Fruit fly (Drosophila melanogaster) whole organism, embryonic: ENCODE data around the gene CG8142.

Experiments used
- BtbVII ChIP-seq: fragments of 200-800 bp; sonication (Bioruptor generic); optimal IDR thresholded peaks from 3 replicates; lab custom pipeline; 2017; ENCODE audit warnings: missing biosample characterization, mild to moderate bottlenecking, missing genetic modification characterization
- CG10565 ChIP-seq: fragments of 200-800 bp; sonication (Bioruptor generic); optimal IDR thresholded peaks from 3 replicates; lab custom pipeline; 2016; ENCODE audit warnings: missing biosample characterization, mild to moderate bottlenecking, missing genetic modification characterization
- CG11504 ChIP-seq: fragments of 200-800 bp; sonication (Bioruptor generic); optimal IDR thresholded peaks from 3 replicates; lab custom pipeline; 2019; ENCODE audit warnings: missing biosample characterization, mild to moderate bottlenecking, missing genetic modification characterization, moderate library complexity
- CG11723 ChIP-seq: fragments of 200-800 bp; sonication (Bioruptor generic); optimal IDR thresholded peaks from 2 replicates; lab custom pipeline; 2017; ENCODE audit warnings: missing biosample characterization, mild to moderate bottlenecking, missing genetic modification characterization
- CG13296 ChIP-seq: fragments of 200-800 bp; sonication (Bioruptor generic); optimal IDR thresholded peaks from 3 replicates; lab custom pipeline; 2018; ENCODE audit warnings: missing biosample characterization, mild to moderate bottlenecking, missing genetic modification characterization
- CG15011 ChIP-seq: fragments of 200-800 bp; sonication (Bioruptor generic); optimal IDR thresholded peaks from 3 replicates; lab custom pipeline; 2018; ENCODE audit warnings: missing biosample characterization, mild to moderate bottlenecking, missing genetic modification characterization
- CG16779 ChIP-seq: fragments of 200-800 bp; sonication (Bioruptor generic); IDR thresholded peaks from 2 replicates; pipeline ENCODE4 v1.3.6; 2022; ENCODE audit warnings: missing biosample characterization, missing genetic modification characterization
- CG17829 ChIP-seq: fragments of 200-800 bp; optimal IDR thresholded peaks from 2 replicates; lab custom pipeline; 2019; ENCODE audit warnings: missing biosample characterization, mild to moderate bottlenecking, missing genetic modification characterization, moderate library complexity
- CG1832 ChIP-seq: fragments of 200-800 bp; sonication (Bioruptor generic); optimal IDR thresholded peaks from 2 replicates; lab custom pipeline; 2017; ENCODE audit warnings: missing biosample characterization, mild to moderate bottlenecking, missing genetic modification characterization, inconsistent platforms
- CG8359 ChIP-seq: fragments of 200-800 bp; sonication (Bioruptor generic); optimal IDR thresholded peaks from 2 replicates; lab custom pipeline; 2017; ENCODE audit warnings: missing biosample characterization, mild to moderate bottlenecking, missing genetic modification characterization, borderline replicate concordance
- Doc3 ChIP-seq: fragments of 200-800 bp; sonication (Bioruptor generic); IDR thresholded peaks from 3 replicates; pipeline ENCODE4 v1.3.6; 2022; ENCODE audit warnings: missing biosample characterization, missing genetic modification characterization; ENCODE audit not compliant: partially characterized antibody
- Ets65A ChIP-seq: fragments of 200-800 bp; sonication (Bioruptor generic); peaks from one replicate; lab custom pipeline; 2016; ENCODE audit warnings: missing biosample characterization, missing genetic modification characterization
- Gsc ChIP-seq: fragments of 200-800 bp; sonication (Bioruptor generic); IDR thresholded peaks from 2 replicates; pipeline ENCODE4 v1.3.6; 2022; ENCODE audit warnings: missing biosample characterization, missing genetic modification characterization
- Gug ChIP-seq: fragments of 200-800 bp; sonication (Bioruptor generic); IDR thresholded peaks from 4 replicates; pipeline ENCODE4 v1.3.6; 2022; ENCODE audit warnings: missing biosample characterization, missing genetic modification characterization
- Kr ChIP-seq: fragments of 200-800 bp; sonication (Bioruptor generic); optimal IDR thresholded peaks from 2 replicates; lab custom pipeline; 2017; ENCODE audit warnings: missing biosample characterization, mild to moderate bottlenecking, missing genetic modification characterization
- Nf-YB ChIP-seq: fragments of 200-800 bp; sonication (Bioruptor generic); optimal IDR thresholded peaks from 3 replicates; lab custom pipeline; 2019; ENCODE audit warnings: missing biosample characterization, mild to moderate bottlenecking, missing genetic modification characterization, moderate library complexity
- Nf-YC ChIP-seq: fragments of 200-800 bp; optimal IDR thresholded peaks from 3 replicates; lab custom pipeline; 2019; ENCODE audit warnings: missing biosample characterization, mild to moderate bottlenecking, missing genetic modification characterization, moderate library complexity
- Trl ChIP-seq, 3 experiments: fragments of >200 bp in 2 of 3; fragments of 200-800 bp in 1 of 3; sonication (Bioruptor generic) in 1 of 3; optimal IDR thresholded peaks; 2 replicates in 1 of 3; 3 replicates in 2 of 3; lab custom pipeline; 2016 to 2017; ENCODE audit warnings: missing biosample characterization in 1 of 3, missing genetic modification characterization in 1 of 3
- al ChIP-seq: fragments of 200-800 bp; sonication (Bioruptor generic); IDR thresholded peaks from 2 replicates; pipeline ENCODE4 v1.3.6; 2022; ENCODE audit warnings: missing biosample characterization, missing genetic modification characterization
- bsh ChIP-seq, 2 experiments: fragments of 200-800 bp; sonication (Bioruptor generic); optimal IDR thresholded peaks; 2 replicates each; lab custom pipeline; 2017 to 2018; ENCODE audit warnings: mild to moderate bottlenecking in 2 of 2, missing biosample characterization in 2 of 2, missing genetic modification characterization in 2 of 2, moderate library complexity in 1 of 2
- croc ChIP-seq: fragments of 200-800 bp; sonication (Bioruptor generic); conservative IDR thresholded peaks from 3 replicates; pipeline ENCODE4 v1.3.6; 2022; ENCODE audit warnings: missing biosample characterization, missing genetic modification characterization
- dmrt11E ChIP-seq: fragments of 200-800 bp; sonication (Bioruptor generic); optimal IDR thresholded peaks from 3 replicates; lab custom pipeline; 2018; ENCODE audit warnings: missing biosample characterization, mild to moderate bottlenecking, missing genetic modification characterization, moderate library complexity
- jumu ChIP-seq: fragments of 200-800 bp; sonication (Bioruptor generic); optimal IDR thresholded peaks from 3 replicates; lab custom pipeline; 2016; ENCODE audit warnings: missing biosample characterization, missing genetic modification characterization
- kah ChIP-seq: fragments of 200-800 bp; sonication (Bioruptor generic); optimal IDR thresholded peaks from 2 replicates; lab custom pipeline; 2018; ENCODE audit warnings: missing biosample characterization, mild to moderate bottlenecking, missing genetic modification characterization
- nom ChIP-seq: fragments of 200-800 bp; sonication (Bioruptor generic); optimal IDR thresholded peaks from 2 replicates; lab custom pipeline; 2017; ENCODE audit warnings: missing biosample characterization, missing genetic modification characterization, mild to moderate bottlenecking, moderate library complexity, missing genetic modification reagents
- ranshi ChIP-seq: fragments of 200-800 bp; sonication (Bioruptor generic); IDR thresholded peaks from 2 replicates; pipeline ENCODE4 v1.3.6; 2022; ENCODE audit warnings: missing biosample characterization, missing genetic modification characterization
- schlank ChIP-seq: fragments of 200-800 bp; sonication (Bioruptor generic); optimal IDR thresholded peaks from 2 replicates; lab custom pipeline; 2018; ENCODE audit warnings: missing biosample characterization, mild to moderate bottlenecking, missing genetic modification characterization
- sens-2 ChIP-seq: fragments of 200-800 bp; sonication (Bioruptor generic); IDR thresholded peaks from 2 replicates; pipeline ENCODE4 v1.3.6; 2022; ENCODE audit warnings: missing biosample characterization, missing genetic modification characterization
- seq ChIP-seq: fragments of 200-800 bp; sonication (Bioruptor generic); IDR thresholded peaks from 2 replicates; pipeline ENCODE4 v1.3.6; 2022; ENCODE audit warnings: missing biosample characterization, missing genetic modification characterization
- sima ChIP-seq: fragments of 200-800 bp; sonication (Bioruptor generic); optimal IDR thresholded peaks from 2 replicates; lab custom pipeline; 2016; ENCODE audit warnings: missing biosample characterization, missing genetic modification characterization
- ssp ChIP-seq: fragments of 200-800 bp; sonication (Bioruptor generic); IDR thresholded peaks from 2 replicates; pipeline ENCODE4 v1.3.6; 2022; ENCODE audit warnings: missing biosample characterization, missing genetic modification characterization
- stc ChIP-seq: fragments of 200-800 bp; sonication (Bioruptor generic); IDR thresholded peaks from 2 replicates; pipeline ENCODE4 v1.3.6; 2022; ENCODE audit warnings: missing biosample characterization, missing genetic modification characterization
- tx ChIP-seq: fragments of 200-800 bp; sonication (Bioruptor generic); optimal IDR thresholded peaks from 2 replicates; lab custom pipeline; 2016; ENCODE audit warnings: missing biosample characterization, missing genetic modification characterization
- vvl ChIP-seq: fragments of 200-800 bp; sonication (Bioruptor generic); IDR thresholded peaks from 2 replicates; pipeline ENCODE4 v1.3.6; 2022; ENCODE audit warnings: missing biosample characterization, missing genetic modification characterization

CG8142 gene

dm6 chrX:17814783-17815182 is 29.7 kb downstream of the CG8142 start (continued):
- no peak for TF ChIP-seq CG11723 (GFP tag; lab: Kevin White, UChicago)
- TF ChIP-seq CG11504 (tag; lab: Kevin White, UChicago), result no peak
- peak; percentile 25 for TF ChIP-seq dmrt11E

- TF ChIP-seq Nf-YB (GFP tag; lab: Kevin White, UChicago) (peak; percentile 23), Trl (optimal IDR thresholded peaks at IDR 0.05; lab: Kevin White, UChicago) (peak; percentile 29 to 38), Trl (GFP tag; optimal IDR thresholded peaks at IDR 0.05; lab: Kevin White, UChicago) (no peak), CG15011 (GFP tag; lab: Kevin White, UChicago) (no peak), Gug (GFP tag; lab: Robert Waterston, UW) (no peak), Ets65A (peak; percentile 61), seq (GFP tag; lab: Robert Waterston, UW) (no peak), Kr (GFP tag; lab: Kevin White, UChicago) (peak; percentile 50), tx (GFP tag; lab: Kevin White, UChicago) (no peak), CG1832 (GFP tag; lab: Kevin White, UChicago) (peak; percentile 37), Nf-YC (tag; lab: Kevin White, UChicago) (peak; percentile 83)
These were observed 32.3 kb downstream of the CG8142 start for dm6 chrX:17812193-17812592.

dm6 chrX:17806973-17807372 is 37.5 kb downstream of the CG8142 start:
- TF ChIP-seq ssp (GFP tag; lab: Robert Waterston, UW), result no peak
- peak in 1 of 2 experiments; percentile 18 for TF ChIP-seq bsh (GFP tag; optimal IDR thresholded peaks at IDR 0.05; lab: Kevin White, UChicago)
- no peak for TF ChIP-seq vvl
- peak; percentile 27 for TF ChIP-seq dmrt11E

- TF ChIP-seq sens-2 (GFP tag; lab: Robert Waterston, UW), result no peak
- no peak for TF ChIP-seq ranshi
- peak; percentile 89 for TF ChIP-seq nom (GFP tag; lab: Kevin White, UChicago)
- no peak for TF ChIP-seq sima (GFP tag; lab: Kevin White, UChicago)
- no peak for TF ChIP-seq CG16779 (GFP tag; lab: Robert Waterston, UW)
- no peak for TF ChIP-seq schlank (tag; lab: Kevin White, UChicago)
- peak in 1 of 2 experiments; percentile 50 for TF ChIP-seq bsh (GFP tag; optimal IDR thresholded peaks at IDR 0.05; lab: Kevin White, UChicago)
- no peak for TF ChIP-seq stc (GFP tag; lab: Robert Waterston, UW)
These were observed 38.2 kb downstream of the CG8142 start for dm6 chrX:17806335-17806734.

dm6 chrX:17804048-17804447 is 40.5 kb downstream of the CG8142 start:
- no peak for TF ChIP-seq Kr (GFP tag; lab: Kevin White, UChicago)
- TF ChIP-seq al (GFP tag; lab: Robert Waterston, UW), result no peak
- TF ChIP-seq CG13296 (GFP tag; lab: Kevin White, UChicago), result no peak
- no peak for TF ChIP-seq Doc3
- TF ChIP-seq croc, result no peak
- no peak for TF ChIP-seq kah
- TF ChIP-seq CG8359 (GFP tag; lab: Kevin White, UChicago), result no peak
- no peak for TF ChIP-seq Gsc (GFP tag; lab: Robert Waterston, UW)
- TF ChIP-seq jumu (GFP tag; lab: Kevin White, UChicago), result no peak
- TF ChIP-seq BtbVII (GFP tag; lab: Kevin White, UChicago), result no peak
- no peak for TF ChIP-seq CG17829 (tag; lab: Kevin White, UChicago)
- TF ChIP-seq CG10565 (GFP tag; lab: Kevin White, UChicago), result no peak
- TF ChIP-seq, all 482 proteins: peak for 0
